Worm (Caenorhabditis elegans): Measurements from ENCODE around the gene srw-122.

DNA sequence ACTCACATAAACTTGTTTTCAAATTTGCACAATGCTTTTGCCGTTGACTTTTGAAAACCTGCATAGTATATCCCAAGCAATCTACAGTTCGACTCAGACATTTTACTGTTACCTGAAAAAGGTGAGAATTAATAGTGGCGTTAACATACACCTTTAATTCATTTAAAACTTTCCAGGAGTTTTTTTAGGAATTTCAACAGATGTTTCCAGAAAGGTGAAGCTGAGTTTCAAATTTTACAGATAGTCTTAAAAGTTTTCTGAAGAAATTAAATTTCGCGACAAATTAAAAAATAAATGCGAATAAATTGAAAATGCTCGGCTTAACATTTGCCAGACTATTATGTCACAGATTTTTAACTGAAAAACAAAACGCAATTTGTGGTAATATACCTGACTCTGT, 47.7 kb upstream of the srw-122 start, which contains the start of gene srw-119:
- TF ChIP-seq nhr-237 (tag; optimal IDR thresholded peaks at IDR 0.05) (no peak), nhr-77 (tag; optimal IDR thresholded peaks at IDR 0.05) (no peak), unc-130 (tag; optimal IDR thresholded peaks at IDR 0.05) (no peak), snu-23 (GFP tag; optimal IDR thresholded peaks at IDR 0.05) (no peak), mab-9 (GFP tag; IDR thresholded peaks at IDR 0.05) (no peak)

Data from whole organism, L1 larva.